Worm (Caenorhabditis elegans) whole organism, young adult: ENCODE measurements around the gene Y53G8AL.1.

Experiments used
- D2030.7 ChIP-seq: fragments of 200-800 bp; sonication (Bioruptor generic); IDR thresholded peaks from 2 replicates; pipeline ENCODE4 v1.3.6; 2022; ENCODE audit warnings: missing genetic modification reagents, missing genetic modification characterization, missing compliant biosample characterization
- Y79H2A.3 ChIP-seq: fragments of 200-800 bp; sonication (Bioruptor generic); conservative IDR thresholded peaks from 2 replicates; pipeline ENCODE4 v1.3.6; 2022; ENCODE audit warnings: missing genetic modification reagents, missing genetic modification characterization, missing compliant biosample characterization
- ama-1 ChIP-seq, 3 experiments: fragments of 150-350 bp in 1 of 3; sonication (generic microtip) in 2 of 3; optimal IDR thresholded peaks; 2 replicates each; lab custom pipeline; 2014 to 2018; ENCODE audit warnings: missing biosample characterization in 2 of 3, missing genetic modification characterization in 2 of 3, missing genetic modification reagents in 2 of 3
- ceh-100 ChIP-seq: fragments of 200-800 bp; sonication (Bioruptor generic); IDR thresholded peaks from 2 replicates; pipeline ENCODE4 v1.3.6; 2022; ENCODE audit warnings: missing genetic modification reagents, missing genetic modification characterization, missing compliant biosample characterization
- chd-7 ChIP-seq: sonication (generic microtip); optimal IDR thresholded peaks from 2 replicates; lab custom pipeline; 2016; ENCODE audit warnings: mild to moderate bottlenecking, missing genetic modification characterization, moderate library complexity, missing compliant biosample characterization
- dpff-1 ChIP-seq: sonication (generic microtip); optimal IDR thresholded peaks from 2 replicates; lab custom pipeline; 2017; ENCODE audit warnings: mild to moderate bottlenecking, missing genetic modification characterization, missing compliant biosample characterization
- efl-1 ChIP-seq: fragments of 150-350 bp; optimal IDR thresholded peaks from 2 replicates; lab custom pipeline; 2014; ENCODE audit warnings: missing biosample characterization, missing genetic modification reagents, missing genetic modification characterization
- fkh-3 ChIP-seq: sonication (generic microtip); optimal IDR thresholded peaks from 2 replicates; lab custom pipeline; 2016; ENCODE audit warnings: mild to moderate bottlenecking, missing genetic modification characterization, missing compliant biosample characterization
- lin-54 ChIP-seq: fragments of 200-800 bp; sonication (Bioruptor generic); optimal IDR thresholded peaks from 2 replicates; lab custom pipeline; 2018; ENCODE audit warnings: mild to moderate bottlenecking, missing genetic modification characterization, missing compliant biosample characterization
- snpc-3.4 ChIP-seq: sonication (generic microtip); optimal IDR thresholded peaks from 2 replicates; lab custom pipeline; 2017; ENCODE audit warnings: missing genetic modification characterization, mild to moderate bottlenecking, missing compliant biosample characterization, antibody characterized with exemption, moderate library complexity, missing genotype, missing genetic modification reagents
- unc-62 ChIP-seq: fragments of 150-350 bp; optimal IDR thresholded peaks from 2 replicates; lab custom pipeline; 2014; ENCODE audit warnings: missing biosample characterization, missing genetic modification reagents, missing genetic modification characterization
- xnd-1 ChIP-seq: sonication (generic microtip); optimal IDR thresholded peaks from 2 replicates; lab custom pipeline; 2016; ENCODE audit warnings: missing genotype, missing genetic modification reagents, missing genetic modification characterization, missing compliant biosample characterization
- ztf-28 ChIP-seq: fragments of 200-800 bp; sonication (Bioruptor generic); IDR thresholded peaks from 2 replicates; pipeline ENCODE4 v1.3.6; 2022; ENCODE audit warnings: missing genetic modification reagents, missing genetic modification characterization, missing compliant biosample characterization

- TF ChIP-seq xnd-1 (tag; lab: Kevin White, UChicago) (no peak), chd-7 (no peak), unc-62 (GFP tag; lab: Kevin White, UChicago) (no peak), ztf-28 (GFP tag; lab: Robert Waterston, UW) (no peak), fkh-3 (tag; lab: Kevin White, UChicago) (no peak), ceh-100 (no peak), dpff-1 (tag; lab: Kevin White, UChicago) (no peak), ama-1 (optimal IDR thresholded peaks at IDR 0.05; lab: Kevin White, UChicago) (no peak), ama-1 (GFP tag; optimal IDR thresholded peaks at IDR 0.05; lab: Kevin White, UChicago) (no peak), snpc-3.4 (no peak), efl-1 (no peak), lin-54 (GFP tag; lab: Kevin White, UChicago) (no peak), D2030.7 (GFP tag; lab: Robert Waterston, UW) (no peak), Y79H2A.3 (GFP tag; lab: Robert Waterston, UW) (no peak)
Observed at ce11 chrIII:3183377-3183776, 49.5 kb upstream of the Y53G8AL.1 start, which contains the start of gene lmtr-5.
